ENCODE assay signal across 7 worm cellular contexts in the genomic region with DNA sequence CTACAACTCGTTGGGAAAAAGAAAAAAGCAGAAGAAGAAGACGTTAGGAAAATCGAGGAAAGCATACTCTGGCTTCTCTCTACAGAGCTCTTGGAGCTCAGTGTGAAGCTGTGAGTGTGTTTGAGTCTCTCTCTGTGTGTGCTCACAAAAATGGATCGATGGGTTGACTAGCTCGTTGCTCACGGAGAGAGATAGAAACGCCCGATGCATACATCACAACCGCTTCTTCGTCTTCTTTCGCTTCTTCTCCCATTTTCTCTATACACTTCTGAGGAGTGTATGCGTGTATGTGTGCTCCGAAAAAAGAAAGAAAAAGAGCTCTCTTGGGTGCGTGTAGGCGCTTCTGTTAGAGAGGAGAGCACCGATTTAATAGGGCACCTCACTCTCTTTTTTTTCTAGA.
TF ChIP-seq lines count a peak whose summit lies in the region.

No protein-coding gene starts in this region.

TF ChIP-seq in whole organism, L1 larva, 84 proteins besides CTCF, POLR2A, EP300 and RAD21 (continues in another document):
- TF ChIP-seq ceh-8 (GFP tag; optimal IDR thresholded peaks at IDR 0.05; lab: Kevin White, UChicago) = peak; percentile 38
- no peak for TF ChIP-seq sox-4 (tag; optimal IDR thresholded peaks at IDR 0.05; lab: Kevin White, UChicago)
- no peak for TF ChIP-seq ceh-90 (tag; optimal IDR thresholded peaks at IDR 0.05; lab: Kevin White, UChicago)
- no peak for TF ChIP-seq efl-3 (GFP tag; optimal IDR thresholded peaks at IDR 0.05; lab: Kevin White, UChicago)
- no peak for TF ChIP-seq sup-37 (GFP tag; optimal IDR thresholded peaks at IDR 0.05; lab: Kevin White, UChicago)
- peak in 1 of 3 experiments; percentile 39 for TF ChIP-seq dpl-1 (GFP tag; optimal IDR thresholded peaks at IDR 0.05; lab: Kevin White, UChicago)
- TF ChIP-seq zag-1 (tag; optimal IDR thresholded peaks at IDR 0.05; lab: Kevin White, UChicago) = peak; percentile 70
- no peak for TF ChIP-seq pag-3 (tag; optimal IDR thresholded peaks at IDR 0.05; lab: Kevin White, UChicago; ENCODE audit: borderline replicate concordance, insufficient read depth)
- TF ChIP-seq ceh-82 (tag; optimal IDR thresholded peaks at IDR 0.05; lab: Kevin White, UChicago) = peak in 2 of 3 experiments; percentile 35 to 86
- TF ChIP-seq xbp-1 (tag; optimal IDR thresholded peaks at IDR 0.05; lab: Kevin White, UChicago) = peak; percentile 29
- TF ChIP-seq skn-1 (tag; optimal IDR thresholded peaks at IDR 0.05; lab: Kevin White, UChicago) = peak; percentile 33
- peak; percentile 64 for TF ChIP-seq fos-1 (tag; optimal IDR thresholded peaks at IDR 0.05; lab: Kevin White, UChicago)

TF ChIP-seq in whole organism, L2 larva, 48 proteins besides CTCF, POLR2A, EP300 and RAD21 (continues in another document):
- peak; percentile 96 for TF ChIP-seq unc-55 (GFP tag; optimal IDR thresholded peaks at IDR 0.05; lab: Kevin White, UChicago)
- TF ChIP-seq nhr-129 (tag; optimal IDR thresholded peaks at IDR 0.05; lab: Kevin White, UChicago) = peak; percentile 89
- TF ChIP-seq sem-4 (tag; optimal IDR thresholded peaks at IDR 0.05; lab: Kevin White, UChicago) = peak; percentile 53
- TF ChIP-seq crh-2 (tag; optimal IDR thresholded peaks at IDR 0.05; lab: Kevin White, UChicago) = peak; percentile 80
- TF ChIP-seq F13H6.1 (tag; optimal IDR thresholded peaks at IDR 0.05; lab: Kevin White, UChicago) = peak; percentile 52
- peak in 1 of 2 experiments; percentile 55 for TF ChIP-seq mdl-1 (tag; optimal IDR thresholded peaks at IDR 0.05; lab: Kevin White, UChicago)
- TF ChIP-seq peb-1 (tag; optimal IDR thresholded peaks at IDR 0.05; lab: Kevin White, UChicago) = no peak
- TF ChIP-seq lin-39 (tag; optimal IDR thresholded peaks at IDR 0.05; lab: Kevin White, UChicago) = peak; percentile 20
- peak; percentile 38 for TF ChIP-seq lin-13 (GFP tag; optimal IDR thresholded peaks at IDR 0.05; lab: Kevin White, UChicago)
- TF ChIP-seq ceh-82 (tag; optimal IDR thresholded peaks at IDR 0.05; lab: Kevin White, UChicago) = peak; percentile 3
- TF ChIP-seq C34F6.9 (tag; optimal IDR thresholded peaks at IDR 0.05; lab: Kevin White, UChicago) = peak; percentile 88
- TF ChIP-seq nhr-6 (tag; optimal IDR thresholded peaks at IDR 0.05; lab: Kevin White, UChicago) = peak; percentile 82

TF ChIP-seq in whole organism, L3 larva, 47 proteins besides CTCF, POLR2A, EP300 and RAD21 (continues in another document):
- TF ChIP-seq ztf-4 (tag; optimal IDR thresholded peaks at IDR 0.05; lab: Kevin White, UChicago) (no peak), hmg-11 (tag; optimal IDR thresholded peaks at IDR 0.05; lab: Kevin White, UChicago) (peak; percentile 66), nfya-1 (tag; optimal IDR thresholded peaks at IDR 0.05; lab: Kevin White, UChicago; ENCODE audit: insufficient read depth) (peak; percentile 80), fkh-10 (GFP tag; optimal IDR thresholded peaks at IDR 0.05; lab: Kevin White, UChicago) (peak; percentile 89), pha-4 (tag; optimal IDR thresholded peaks at IDR 0.05; lab: Kevin White, UChicago) (no peak), lin-15B (tag; optimal IDR thresholded peaks at IDR 0.05; lab: Kevin White, UChicago) (peak; percentile 71), lin-39 (tag; optimal IDR thresholded peaks at IDR 0.05; lab: Kevin White, UChicago) (peak; percentile 94), tbx-2 (tag; optimal IDR thresholded peaks at IDR 0.05; lab: Kevin White, UChicago) (peak; percentile 42), ama-1 (optimal IDR thresholded peaks at IDR 0.05; lab: Kevin White, UChicago) (no peak), nhr-11 (tag; optimal IDR thresholded peaks at IDR 0.05; lab: Kevin White, UChicago) (peak; percentile 6), snpc-4 (tag; optimal IDR thresholded peaks at IDR 0.05; lab: Kevin White, UChicago) (peak; percentile 73), zag-1 (tag; optimal IDR thresholded peaks at IDR 0.05; lab: Kevin White, UChicago) (peak; percentile 46), egl-5 (tag; optimal IDR thresholded peaks at IDR 0.05; lab: Kevin White, UChicago) (no peak)

TF ChIP-seq in whole organism, L4 larva, 104 proteins besides CTCF, POLR2A, EP300 and RAD21 (continues in another document):
- peak; percentile 67 for TF ChIP-seq ces-1 (GFP tag; optimal IDR thresholded peaks at IDR 0.05; lab: Kevin White, UChicago)
- TF ChIP-seq cey-2 (tag; optimal IDR thresholded peaks at IDR 0.05; lab: Kevin White, UChicago; ENCODE audit: borderline replicate concordance, insufficient read depth) = no peak
- TF ChIP-seq attf-4 (tag; optimal IDR thresholded peaks at IDR 0.05; lab: Kevin White, UChicago) = no peak
- peak; percentile 57 for TF ChIP-seq nhr-11 (tag; optimal IDR thresholded peaks at IDR 0.05; lab: Kevin White, UChicago)
- TF ChIP-seq daf-19 (GFP tag; conservative IDR thresholded peaks at IDR 0.05; lab: Robert Waterston, UW) = peak; percentile 56; the same call in 1 of the 2 replicates
- TF ChIP-seq zag-1 (tag; optimal IDR thresholded peaks at IDR 0.05; lab: Kevin White, UChicago) = no peak
- no peak for TF ChIP-seq F10B5.3 (tag; optimal IDR thresholded peaks at IDR 0.05; lab: Kevin White, UChicago)
- TF ChIP-seq madf-5 (GFP tag; IDR thresholded peaks at IDR 0.05; lab: Robert Waterston, UW) = no peak
- no peak for TF ChIP-seq snpc-4 (tag; optimal IDR thresholded peaks at IDR 0.05; lab: Kevin White, UChicago)
- TF ChIP-seq dve-1 (tag; optimal IDR thresholded peaks at IDR 0.05; lab: Kevin White, UChicago; ENCODE audit: insufficient read depth) = no peak
- TF ChIP-seq zfp-3 (GFP tag; conservative IDR thresholded peaks at IDR 0.05; lab: Robert Waterston, UW) = no peak
- no peak for TF ChIP-seq D1046.2 (GFP tag; IDR thresholded peaks at IDR 0.05; lab: Robert Waterston, UW)
- TF ChIP-seq ceh-82 (tag; optimal IDR thresholded peaks at IDR 0.05; lab: Kevin White, UChicago) = no peak

TF ChIP-seq in whole organism, late embryonic, 69 proteins besides CTCF, POLR2A, EP300 and RAD21:
- TF ChIP-seq ceh-48 (tag; optimal IDR thresholded peaks at IDR 0.05; lab: Kevin White, UChicago) (peak; percentile 76), nfya-1 (tag; optimal IDR thresholded peaks at IDR 0.05; lab: Kevin White, UChicago) (peak; percentile 36), hlh-13 (GFP tag; optimal IDR thresholded peaks at IDR 0.05; lab: Kevin White, UChicago) (no peak), ceh-19 (GFP tag; optimal IDR thresholded peaks at IDR 0.05; lab: Kevin White, UChicago) (peak; percentile 31), tbx-2 (tag; optimal IDR thresholded peaks at IDR 0.05; lab: Kevin White, UChicago) (peak; percentile 29), ceh-18 (tag; optimal IDR thresholded peaks at IDR 0.05; lab: Kevin White, UChicago) (peak; percentile 22), rnt-1 (tag; optimal IDR thresholded peaks at IDR 0.05; lab: Kevin White, UChicago) (no peak), unc-42 (tag; optimal IDR thresholded peaks at IDR 0.05; lab: Kevin White, UChicago) (peak; percentile 81), ceh-31 (tag; optimal IDR thresholded peaks at IDR 0.05; lab: Kevin White, UChicago) (peak; percentile 78)

TF ChIP-seq in whole organism, mixed stage, embryonic, 35 proteins besides CTCF, POLR2A, EP300 and RAD21:
- TF ChIP-seq lin-32 (GFP tag; optimal IDR thresholded peaks at IDR 0.05; lab: Kevin White, UChicago) (no peak), mep-1 (tag; optimal IDR thresholded peaks at IDR 0.05; lab: Kevin White, UChicago) (peak; percentile 25), ces-1 (GFP tag; optimal IDR thresholded peaks at IDR 0.05; lab: Kevin White, UChicago) (peak; percentile 63)

TF ChIP-seq in whole organism, young adult, 124 proteins besides CTCF, POLR2A, EP300 and RAD21:
- TF ChIP-seq ZK185.1 (tag; optimal IDR thresholded peaks at IDR 0.05; lab: Kevin White, UChicago; ENCODE audit: poor library complexity, severe bottlenecking) (peak; percentile 46), atf-7 (tag; optimal IDR thresholded peaks at IDR 0.05; lab: Kevin White, UChicago) (no peak), T07F8.4 (tag; optimal IDR thresholded peaks at IDR 0.05; lab: Kevin White, UChicago) (no peak), lin-35 (GFP tag; optimal IDR thresholded peaks at IDR 0.05; lab: Kevin White, UChicago) (peak in 1 of 3 experiments; percentile 36), lir-1 (GFP tag; conservative IDR thresholded peaks at IDR 0.05; lab: Robert Waterston, UW) (no peak), xnd-1 (tag; optimal IDR thresholded peaks at IDR 0.05; lab: Kevin White, UChicago) (no peak), pbrm-1 (GFP tag; IDR thresholded peaks at IDR 0.05; lab: Robert Waterston, UW) (no peak), pha-4 (tag; optimal IDR thresholded peaks at IDR 0.05; lab: Kevin White, UChicago) (no peak), F57C9.4 (tag; optimal IDR thresholded peaks at IDR 0.05; lab: Kevin White, UChicago) (no peak), ceh-27 (GFP tag; optimal IDR thresholded peaks at IDR 0.05; lab: Kevin White, UChicago) (peak; percentile 34), nhr-27 (tag; optimal IDR thresholded peaks at IDR 0.05; lab: Kevin White, UChicago) (no peak), hmg-1.2 (GFP tag; IDR thresholded peaks at IDR 0.05; lab: Robert Waterston, UW) (peak; percentile 28; the same call in 1 of the 2 replicates), tlf-1 (GFP tag; optimal IDR thresholded peaks at IDR 0.05; lab: Kevin White, UChicago) (no peak), K12H6.12 (tag; optimal IDR thresholded peaks at IDR 0.05; lab: Kevin White, UChicago) (peak; percentile 60), ztf-28 (GFP tag; IDR thresholded peaks at IDR 0.05; lab: Robert Waterston, UW) (no peak), sptf-2 (GFP tag; optimal IDR thresholded peaks at IDR 0.05; lab: Kevin White, UChicago) (no peak)
